Worm (Caenorhabditis elegans): ENCODE measurements around the gene Y105C5A.12.
A peak's percentile ranks its signal among the peaks of the same experiment; 100 is the strongest.
"Not testable (repeated sequence)": the region's sequence is repeated elsewhere in the genome, so short reads cannot be mapped to it uniquely, and the experiment has no call there.

The Y105C5A.12 gene

ce11 chrIV:15686233-15686632, 44.6 kb upstream of the Y105C5A.12 start:
- TF ChIP-seq aha-1 (tag) = no peak
- no peak for TF ChIP-seq Y5F2A.4 (GFP tag; optimal IDR thresholded peaks at IDR 0.05)
- TF ChIP-seq zip-11 (GFP tag; IDR thresholded peaks at IDR 0.05) = no peak
- TF ChIP-seq daf-12 (tag; optimal IDR thresholded peaks at IDR 0.05) = no peak
- peak; percentile 75 for TF ChIP-seq snpc-1.2 (GFP tag; IDR thresholded peaks at IDR 0.05)
- no peak for TF ChIP-seq nhr-102 (tag; optimal IDR thresholded peaks at IDR 0.05)
- TF ChIP-seq ZK337.2 (GFP tag; IDR thresholded peaks at IDR 0.05) = no peak

- TF ChIP-seq snpc-1.2 (GFP tag; IDR thresholded peaks at IDR 0.05) = peak; percentile 82
- TF ChIP-seq snpc-4 (tag; optimal IDR thresholded peaks at IDR 0.05) = no peak
- TF ChIP-seq nhr-102 (tag; optimal IDR thresholded peaks at IDR 0.05) = no peak
Observed at ce11 chrIV:15684521-15684920, 42.9 kb upstream of the Y105C5A.12 start.

ce11 chrIV:15681445-15681844, 39.8 kb upstream of the Y105C5A.12 start, which contains the start of gene Y105C5A.26:
Gene Y105C5A.26, minus strand, starts transcription at chrIV:15681545.
- TF ChIP-seq madf-5 (GFP tag; IDR thresholded peaks at IDR 0.05); pqm-1 (tag; optimal IDR thresholded peaks at IDR 0.05); nhr-42 (GFP tag; IDR thresholded peaks at IDR 0.05): not testable (repeated sequence)

- TF ChIP-seq snpc-1.2 (GFP tag; IDR thresholded peaks at IDR 0.05) = peak; percentile 81
Observed at ce11 chrIV:15677629-15678028, 36.0 kb upstream of the Y105C5A.12 start.

- peak; percentile 88 for TF ChIP-seq snpc-1.2 (GFP tag; IDR thresholded peaks at IDR 0.05)
Observed at ce11 chrIV:15677062-15677461, 35.5 kb upstream of the Y105C5A.12 start.

- TF ChIP-seq hlh-30 (tag; optimal IDR thresholded peaks at IDR 0.05; ENCODE audit: insufficient read depth) (peak; percentile 51), T20F7.1 (GFP tag; optimal IDR thresholded peaks at IDR 0.05) (no peak), unc-62 (GFP tag; optimal IDR thresholded peaks at IDR 0.05 in 1 of 2) (peak in 1 of 2 experiments; percentile 45), unc-62 (tag; optimal IDR thresholded peaks at IDR 0.05) (no peak), nhr-28 (tag; optimal IDR thresholded peaks at IDR 0.05) (peak; percentile 67), aha-1 (tag) (peak; percentile 74)
Observed at ce11 chrIV:15672994-15673393, 31.4 kb upstream of the Y105C5A.12 start.

ce11 chrIV:15658444-15658843, 16.8 kb upstream of the Y105C5A.12 start:
- TF ChIP-seq dpl-1 (GFP tag; optimal IDR thresholded peaks at IDR 0.05) (no peak), php-3 (GFP tag; IDR thresholded peaks at IDR 0.05) (no peak), zip-11 (GFP tag; IDR thresholded peaks at IDR 0.05) (no peak), jun-1 (tag; optimal IDR thresholded peaks at IDR 0.05) (no peak), attf-4 (tag; optimal IDR thresholded peaks at IDR 0.05) (no peak), lir-3 (tag; optimal IDR thresholded peaks at IDR 0.05) (no peak), mxl-2 (GFP tag; conservative IDR thresholded peaks at IDR 0.05) (no peak), snpc-1.2 (GFP tag; IDR thresholded peaks at IDR 0.05) (peak; percentile 59; the same call in 1 of the 2 replicates), Y75B8A.6 (GFP tag; IDR thresholded peaks at IDR 0.05) (no peak)

- TF ChIP-seq snpc-1.2 (GFP tag; IDR thresholded peaks at IDR 0.05) = peak; percentile 99
- peak; percentile 70; the same call in 1 of the 2 replicates for TF ChIP-seq mdt-29 (GFP tag; IDR thresholded peaks at IDR 0.05)
- TF ChIP-seq F49E8.2 (tag; optimal IDR thresholded peaks at IDR 0.05; ENCODE audit: borderline replicate concordance) = peak; percentile 7
- TF ChIP-seq Y48G9A.11 (GFP tag; IDR thresholded peaks at IDR 0.05) = 0 out of 2 replicates have a peak, but pooled peaks have one; percentile 48
Observed at ce11 chrIV:15649227-15649626, 7.6 kb upstream of the Y105C5A.12 start.

Measured in whole organism, L4 larva.